Worm (Caenorhabditis elegans) whole organism, mixed stage, embryonic: ENCODE results near the gene Y65A5A.24.

Experiments used
- M03D4.4 ChIP-seq: sonication (generic microtip); optimal IDR thresholded peaks from 2 replicates; lab custom pipeline; 2017; ENCODE audit warnings: mild to moderate bottlenecking, missing genetic modification characterization, missing compliant biosample characterization
- cnd-1 ChIP-seq: fragments of 200-800 bp; sonication (Bioruptor generic); optimal IDR thresholded peaks from 2 replicates; lab custom pipeline; 2018; ENCODE audit warnings: mild to moderate bottlenecking, missing genetic modification characterization, missing compliant biosample characterization
- drap-1 ChIP-seq: fragments of 200-800 bp; sonication (Bioruptor generic); optimal IDR thresholded peaks from 3 replicates; lab custom pipeline; 2018; ENCODE audit warnings: mild to moderate bottlenecking, missing genetic modification characterization, missing compliant biosample characterization
- elt-3 ChIP-seq: fragments of 150-350 bp; optimal IDR thresholded peaks from 2 replicates; lab custom pipeline; 2014; ENCODE audit warnings: missing biosample characterization, missing genetic modification characterization
- lsy-2 ChIP-seq: fragments of 150-350 bp; optimal IDR thresholded peaks from 2 replicates; lab custom pipeline; 2014; ENCODE audit warnings: missing biosample characterization, missing genetic modification characterization
- nhr-237 ChIP-seq: fragments of 150-350 bp; optimal IDR thresholded peaks from 2 replicates; lab custom pipeline; 2014; ENCODE audit warnings: missing biosample characterization, missing genetic modification characterization
- pha-4 ChIP-seq: fragments of 150-350 bp; optimal IDR thresholded peaks from 2 replicates; lab custom pipeline; 2018; ENCODE audit warnings: missing biosample characterization, missing genetic modification reagents, missing genetic modification characterization
- sem-2 ChIP-seq: fragments of 200-800 bp; sonication (Bioruptor generic); optimal IDR thresholded peaks from 2 replicates; lab custom pipeline; 2018; ENCODE audit warnings: mild to moderate bottlenecking, missing genetic modification characterization, missing compliant biosample characterization

DNA sequence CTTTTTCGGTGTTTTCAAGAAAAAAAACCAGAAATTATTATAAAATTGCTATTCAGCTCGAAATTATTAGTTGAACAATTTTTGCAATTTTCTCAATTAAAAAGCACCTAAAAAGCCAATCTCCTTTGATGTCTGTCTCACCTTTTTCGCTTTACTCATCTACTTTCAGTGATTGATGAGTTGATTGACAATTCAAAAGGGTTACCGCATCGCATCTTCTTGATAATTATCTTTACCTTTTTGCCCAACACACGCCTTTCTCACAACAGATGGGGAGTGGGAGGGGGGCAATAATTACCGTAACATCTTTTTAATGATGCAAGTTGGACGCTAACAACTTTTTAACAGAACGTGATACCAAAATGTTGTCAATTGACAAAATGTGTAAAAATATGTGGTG lies 2.9 kb downstream of the Y65A5A.24 start:
- no peak for TF ChIP-seq cnd-1 (tag; lab: Kevin White, UChicago)
- no peak for TF ChIP-seq M03D4.4 (tag; lab: Kevin White, UChicago)
- no peak for TF ChIP-seq elt-3
- no peak for TF ChIP-seq pha-4 (tag; lab: Kevin White, UChicago)
- no peak for TF ChIP-seq drap-1 (GFP tag; lab: Kevin White, UChicago)
- no peak for TF ChIP-seq nhr-237 (tag; lab: Kevin White, UChicago)
- TF ChIP-seq lsy-2 (tag; lab: Kevin White, UChicago): no peak
- TF ChIP-seq sem-2 (GFP tag; lab: Kevin White, UChicago): no peak
